Fruit fly (Drosophila melanogaster) whole organism, embryonic: Measurements from ENCODE around the gene CG32295.

Source experiments
- ATbp ChIP-seq: fragments of 200-800 bp; sonication (Bioruptor generic); optimal IDR thresholded peaks from 2 replicates; lab custom pipeline; 2017; ENCODE audit warnings: missing biosample characterization, mild to moderate bottlenecking, missing genetic modification characterization, missing genetic modification reagents
- Atf6 ChIP-seq: fragments of 200-800 bp; sonication (Bioruptor generic); IDR thresholded peaks from 2 replicates; pipeline ENCODE4 v1.3.6; 2022; ENCODE audit warnings: missing biosample characterization, missing genetic modification characterization
- Awh ChIP-seq: fragments of 200-800 bp; sonication (Bioruptor generic); IDR thresholded peaks from 2 replicates; pipeline ENCODE4, ENCODE4 v1.3.6; 2022; ENCODE audit warnings: missing biosample characterization, missing genetic modification characterization
- BEAF-32 ChIP-seq: fragments of 200-800 bp; sonication (Bioruptor generic); optimal IDR thresholded peaks from 3 replicates; lab custom pipeline; 2017; ENCODE audit warnings: missing biosample characterization, missing genetic modification characterization, mild to moderate bottlenecking, moderate library complexity, missing genetic modification reagents
- Bgb ChIP-seq: fragments of 200-800 bp; sonication (Bioruptor generic); IDR thresholded peaks from 2 replicates; pipeline ENCODE4 v1.3.6; 2022; ENCODE audit warnings: missing biosample characterization, missing genetic modification characterization; ENCODE audit not compliant: partially characterized antibody
- Blimp-1 ChIP-seq: fragments of 200-800 bp; sonication (Bioruptor generic); optimal IDR thresholded peaks from 3 replicates; lab custom pipeline; 2018; ENCODE audit warnings: missing biosample characterization, missing genetic modification characterization, mild to moderate bottlenecking, moderate library complexity, missing genetic modification reagents
- CG1024 ChIP-seq: fragments of 200-800 bp; sonication (Bioruptor generic); IDR thresholded peaks from 2 replicates; pipeline ENCODE4 v1.3.6; 2022; ENCODE audit warnings: missing biosample characterization, missing genetic modification characterization
- CG10274 ChIP-seq: fragments of 200-800 bp; sonication (Bioruptor generic); optimal IDR thresholded peaks from 3 replicates; lab custom pipeline; 2017; ENCODE audit warnings: missing biosample characterization, mild to moderate bottlenecking, missing genetic modification characterization
- CG10321 ChIP-seq: fragments of 200-800 bp; sonication (Bioruptor generic); IDR thresholded peaks from 2 replicates; pipeline ENCODE4 v1.3.6; 2022; ENCODE audit warnings: missing biosample characterization, missing genetic modification characterization
- CG11093 ChIP-seq: fragments of 200-800 bp; sonication (Bioruptor generic); IDR thresholded peaks from 3 replicates; pipeline ENCODE4 v1.3.6; 2022; ENCODE audit warnings: missing biosample characterization, missing genetic modification characterization
- CG11247 ChIP-seq: fragments of 200-800 bp; sonication (Bioruptor generic); IDR thresholded peaks from 2 replicates; pipeline ENCODE4 v1.3.6; 2022; ENCODE audit warnings: missing biosample characterization, missing genetic modification characterization
- CG11723 ChIP-seq: fragments of 200-800 bp; sonication (Bioruptor generic); optimal IDR thresholded peaks from 2 replicates; lab custom pipeline; 2017; ENCODE audit warnings: missing biosample characterization, mild to moderate bottlenecking, missing genetic modification characterization
- CG1233 ChIP-seq: fragments of 200-800 bp; sonication (Bioruptor generic); optimal IDR thresholded peaks from 4 replicates; lab custom pipeline; 2018; ENCODE audit warnings: missing biosample characterization, mild to moderate bottlenecking, missing genetic modification characterization
- CG12391 ChIP-seq: fragments of 200-800 bp; sonication (Bioruptor generic); optimal IDR thresholded peaks from 3 replicates; lab custom pipeline; 2018; ENCODE audit warnings: missing biosample characterization, mild to moderate bottlenecking, missing genetic modification characterization, moderate library complexity
- CG13296 ChIP-seq: fragments of 200-800 bp; sonication (Bioruptor generic); optimal IDR thresholded peaks from 3 replicates; lab custom pipeline; 2018; ENCODE audit warnings: missing biosample characterization, mild to moderate bottlenecking, missing genetic modification characterization
- CG15601 ChIP-seq: fragments of 200-800 bp; sonication (Bioruptor generic); optimal IDR thresholded peaks from 3 replicates; lab custom pipeline; 2019; ENCODE audit warnings: missing biosample characterization, mild to moderate bottlenecking, missing genetic modification characterization, moderate library complexity
- CG17802 ChIP-seq: fragments of 200-800 bp; sonication (Bioruptor generic); optimal IDR thresholded peaks from 2 replicates; lab custom pipeline; 2018; ENCODE audit warnings: missing biosample characterization, mild to moderate bottlenecking, missing genetic modification characterization, moderate library complexity
- CG4820 ChIP-seq: fragments of 200-800 bp; sonication (Bioruptor generic); optimal IDR thresholded peaks from 3 replicates; lab custom pipeline; 2016; ENCODE audit warnings: missing biosample characterization, missing genetic modification characterization
- CG5180 ChIP-seq: fragments of 200-800 bp; sonication (Bioruptor generic); optimal IDR thresholded peaks from 3 replicates; lab custom pipeline; 2017; ENCODE audit warnings: missing biosample characterization, missing genetic modification characterization, mild to moderate bottlenecking, moderate library complexity, missing genetic modification reagents
- CG7372 ChIP-seq: fragments of 200-800 bp; sonication (Bioruptor generic); IDR thresholded peaks from 2 replicates; pipeline ENCODE4 v1.3.6; 2022; ENCODE audit warnings: missing biosample characterization, missing genetic modification characterization
- CG7987 ChIP-seq: fragments of 200-800 bp; sonication (Bioruptor generic); optimal IDR thresholded peaks from 2 replicates; lab custom pipeline; 2018; ENCODE audit warnings: missing biosample characterization, mild to moderate bottlenecking, missing genetic modification characterization, moderate library complexity
- CG8478 ChIP-seq: fragments of >200 bp; optimal IDR thresholded peaks from 2 replicates; lab custom pipeline; 2018
- CG9817 ChIP-seq: fragments of 200-800 bp; sonication (Bioruptor generic); optimal IDR thresholded peaks from 2 replicates; lab custom pipeline; 2018; ENCODE audit warnings: missing biosample characterization, mild to moderate bottlenecking, missing genetic modification characterization, moderate library complexity
- CTCF ChIP-seq: fragments of 200-800 bp; sonication (Bioruptor generic); optimal IDR thresholded peaks from 2 replicates; lab custom pipeline; 2017; ENCODE audit warnings: missing biosample characterization, mild to moderate bottlenecking, missing genetic modification characterization, moderate library complexity
- Elba2 ChIP-seq: fragments of 200-800 bp; sonication (Bioruptor generic); optimal IDR thresholded peaks from 3 replicates; lab custom pipeline; 2016; ENCODE audit warnings: missing biosample characterization, missing genetic modification characterization
- HHEX ChIP-seq: fragments of 200-800 bp; sonication (Bioruptor generic); optimal IDR thresholded peaks from 3 replicates; lab custom pipeline; 2017; ENCODE audit warnings: missing biosample characterization, mild to moderate bottlenecking, missing genetic modification characterization, missing genetic modification reagents
- HLH4C ChIP-seq: fragments of 200-800 bp; sonication (Bioruptor generic); IDR thresholded peaks from 3 replicates; pipeline ENCODE4 v1.3.6; 2022; ENCODE audit warnings: missing biosample characterization, missing genetic modification characterization; ENCODE audit not compliant: partially characterized antibody
- Hmx ChIP-seq: fragments of 200-800 bp; sonication (Bioruptor generic); optimal IDR thresholded peaks from 2 replicates; lab custom pipeline; 2016; ENCODE audit warnings: missing biosample characterization, missing genetic modification characterization
- Pdp1 ChIP-seq, 2 experiments: fragments of 200-800 bp; sonication (Bioruptor generic); optimal IDR thresholded peaks; 3 replicates each; lab custom pipeline; 2016; ENCODE audit warnings: missing biosample characterization in 2 of 2, missing genetic modification characterization in 2 of 2, mild to moderate bottlenecking in 1 of 2, moderate library complexity in 1 of 2
- Trl ChIP-seq, 3 experiments: fragments of >200 bp in 2 of 3; fragments of 200-800 bp in 1 of 3; sonication (Bioruptor generic) in 1 of 3; optimal IDR thresholded peaks; 2 replicates in 1 of 3; 3 replicates in 2 of 3; lab custom pipeline; 2016 to 2017; ENCODE audit warnings: missing biosample characterization in 1 of 3, missing genetic modification characterization in 1 of 3
- ac ChIP-seq: fragments of 200-800 bp; sonication (Bioruptor generic); optimal IDR thresholded peaks from 3 replicates; lab custom pipeline; 2017; ENCODE audit warnings: missing biosample characterization, mild to moderate bottlenecking, missing genetic modification characterization
- ap ChIP-seq: fragments of 200-800 bp; sonication (Bioruptor generic); IDR thresholded peaks from 2 replicates; pipeline ENCODE4 v1.3.6; 2022; ENCODE audit warnings: missing biosample characterization, missing genetic modification characterization
- bbx ChIP-seq: fragments of 200-800 bp; sonication (Bioruptor generic); IDR thresholded peaks from 2 replicates; pipeline ENCODE4 v1.3.6; 2022; ENCODE audit warnings: missing biosample characterization, missing genetic modification characterization; ENCODE audit not compliant: partially characterized antibody
- br ChIP-seq: fragments of >200 bp; optimal IDR thresholded peaks from 2 replicates; lab custom pipeline; 2017
- danr ChIP-seq: fragments of 200-800 bp; sonication (Bioruptor generic); IDR thresholded peaks from 2 replicates; pipeline ENCODE4 v1.3.6; 2022; ENCODE audit warnings: missing biosample characterization, missing genetic modification characterization
- fd96Cb ChIP-seq: fragments of 200-800 bp; sonication (Bioruptor generic); optimal IDR thresholded peaks from 2 replicates; lab custom pipeline; 2018; ENCODE audit warnings: missing biosample characterization, mild to moderate bottlenecking, missing genetic modification characterization, moderate library complexity
- fru ChIP-seq: fragments of >200 bp; optimal IDR thresholded peaks from 2 replicates; lab custom pipeline; 2017
- grn ChIP-seq: fragments of 200-800 bp; sonication (Bioruptor generic); optimal IDR thresholded peaks from 3 replicates; lab custom pipeline; 2017; ENCODE audit warnings: missing biosample characterization, missing genetic modification characterization
- hkb ChIP-seq, 2 experiments: fragments of 200-800 bp in 1 of 2; fragments of >200 bp in 1 of 2; sonication (Bioruptor generic) in 1 of 2; IDR thresholded peaks in 1 of 2; optimal IDR thresholded peaks in 1 of 2; 2 replicates each; pipeline versions ENCODE4 v1.3.6 to Lab custom; 2017 to 2022; ENCODE audit warnings: missing biosample characterization in 1 of 2, missing genetic modification characterization in 1 of 2
- ind ChIP-seq: fragments of 200-800 bp; sonication (Bioruptor generic); optimal IDR thresholded peaks from 3 replicates; lab custom pipeline; 2016; ENCODE audit warnings: missing biosample characterization, missing genetic modification characterization
- inv ChIP-seq: fragments of 200-800 bp; sonication (Bioruptor generic); IDR thresholded peaks from 2 replicates; pipeline ENCODE4 v1.3.6; 2022; ENCODE audit warnings: missing biosample characterization, missing genetic modification characterization; ENCODE audit not compliant: partially characterized antibody
- jigr1 ChIP-seq: fragments of 200-800 bp; sonication (Bioruptor generic); IDR thresholded peaks from 3 replicates; pipeline ENCODE4 v1.3.6; 2022; ENCODE audit warnings: missing biosample characterization, missing genetic modification characterization
- nmo ChIP-seq: fragments of 200-800 bp; sonication (Bioruptor generic); optimal IDR thresholded peaks from 2 replicates; lab custom pipeline; 2018; ENCODE audit warnings: missing biosample characterization, mild to moderate bottlenecking, missing genetic modification characterization, moderate library complexity
- org-1 ChIP-seq: fragments of 200-800 bp; sonication (Bioruptor generic); optimal IDR thresholded peaks from 2 replicates; lab custom pipeline; 2017; ENCODE audit warnings: missing biosample characterization, missing genetic modification characterization
- pb ChIP-seq: fragments of 200-800 bp; sonication (Bioruptor generic); optimal IDR thresholded peaks from 3 replicates; lab custom pipeline; 2016; ENCODE audit warnings: missing biosample characterization, missing genetic modification characterization
- repo ChIP-seq: fragments of 200-800 bp; sonication (Bioruptor generic); optimal IDR thresholded peaks from 2 replicates; lab custom pipeline; 2016; ENCODE audit warnings: missing biosample characterization, missing genetic modification characterization
- shn ChIP-seq: fragments of 200-800 bp; sonication (Bioruptor generic); optimal IDR thresholded peaks from 3 replicates; lab custom pipeline; 2016; ENCODE audit warnings: missing biosample characterization, missing genetic modification characterization
- sima ChIP-seq: fragments of 200-800 bp; sonication (Bioruptor generic); optimal IDR thresholded peaks from 2 replicates; lab custom pipeline; 2016; ENCODE audit warnings: missing biosample characterization, missing genetic modification characterization
- sr ChIP-seq: fragments of 200-800 bp; sonication (Bioruptor generic); IDR thresholded peaks from 3 replicates; pipeline ENCODE4 v1.3.6; 2022; ENCODE audit warnings: missing biosample characterization, missing genetic modification characterization
- tin ChIP-seq: fragments of 200-800 bp; sonication (Bioruptor generic); optimal IDR thresholded peaks from 3 replicates; lab custom pipeline; 2016; ENCODE audit warnings: missing biosample characterization, missing genetic modification characterization
- wdn ChIP-seq: fragments of 200-800 bp; sonication (Bioruptor generic); IDR thresholded peaks from 2 replicates; pipeline ENCODE4 v1.3.6; 2022; ENCODE audit warnings: missing biosample characterization, missing genetic modification characterization

CG32295 gene

DNA sequence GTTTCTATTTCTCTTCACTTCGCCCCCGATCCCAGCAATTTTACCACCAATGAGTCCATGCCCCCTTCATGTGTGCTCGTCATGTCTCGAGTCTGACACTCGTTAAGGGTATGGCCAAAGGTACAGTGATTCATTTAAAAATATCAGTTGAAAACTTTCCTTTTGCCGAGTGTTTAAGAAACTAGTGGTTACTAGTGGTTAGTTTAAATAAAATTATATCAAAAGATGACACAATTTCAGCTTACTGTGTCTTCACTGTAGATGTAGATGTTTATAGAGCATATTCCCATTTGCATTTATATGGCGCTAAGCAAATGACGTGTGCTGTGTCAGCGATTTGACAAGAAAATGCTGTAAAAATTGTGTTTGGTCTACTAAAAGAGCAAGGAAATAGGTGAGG, 5.6 kb upstream of the CG32295 start (continued):
- no peak for TF ChIP-seq CG11723
- TF ChIP-seq fd96Cb (tag; lab: Kevin White, UChicago), result peak; percentile 45
- no peak for TF ChIP-seq HLH4C
- no peak for TF ChIP-seq wdn (GFP tag; lab: Robert Waterston, UW)
- TF ChIP-seq pb (GFP tag; lab: Kevin White, UChicago), result no peak
- TF ChIP-seq ac, result no peak
- peak; percentile 44; the same call in 1 of the 3 replicates for TF ChIP-seq jigr1 (GFP tag; lab: Robert Waterston, UW)
- TF ChIP-seq org-1 (GFP tag; lab: Kevin White, UChicago), result no peak
- TF ChIP-seq CG13296 (GFP tag; lab: Kevin White, UChicago), result no peak
- no peak for TF ChIP-seq CG8478 (lab: Kevin White, UChicago)
- TF ChIP-seq hkb (optimal IDR thresholded peaks at IDR 0.05; lab: Kevin White, UChicago), result no peak
- peak; percentile 63 for TF ChIP-seq hkb (GFP tag; IDR thresholded peaks at IDR 0.05; lab: Robert Waterston, UW)
- TF ChIP-seq CG1024, result peak; percentile 62
- no peak for TF ChIP-seq br (lab: Kevin White, UChicago)
- no peak for TF ChIP-seq CG5180
- no peak for TF ChIP-seq fru (lab: Kevin White, UChicago)
- no peak for TF ChIP-seq grn (GFP tag; lab: Kevin White, UChicago)
- peak; percentile 31 for TF ChIP-seq CG7987 (GFP tag; lab: Kevin White, UChicago)
- TF ChIP-seq bbx, result no peak
- TF ChIP-seq shn (GFP tag; lab: Kevin White, UChicago), result no peak
- no peak; the same call in 1 of the 2 replicates for TF ChIP-seq CG10321 (GFP tag; lab: Robert Waterston, UW)
- peak; percentile 10 for TF ChIP-seq CG12391 (tag; lab: Kevin White, UChicago)
- no peak for TF ChIP-seq inv (GFP tag; lab: Robert Waterston, UW)
- peak; percentile 22 for TF ChIP-seq ind (GFP tag; lab: Kevin White, UChicago)
- peak; percentile 2 to 29 for TF ChIP-seq Pdp1 (GFP tag; optimal IDR thresholded peaks at IDR 0.05; lab: Kevin White, UChicago)
- no peak for TF ChIP-seq danr (GFP tag; lab: Robert Waterston, UW)
- TF ChIP-seq ATbp (GFP tag; lab: Kevin White, UChicago), result peak; percentile 30
- no peak for TF ChIP-seq repo
- peak; percentile 34; the same call in 2 of the 3 replicates for TF ChIP-seq CG11093 (GFP tag; lab: Robert Waterston, UW)
- TF ChIP-seq Elba2 (GFP tag; lab: Kevin White, UChicago), result no peak
- TF ChIP-seq tin, result no peak
- no peak for TF ChIP-seq Hmx (GFP tag; lab: Kevin White, UChicago)
- peak; percentile 50 for TF ChIP-seq CG11247 (GFP tag; lab: Robert Waterston, UW)
- peak; percentile 30; the same call in 1 of the 2 replicates for TF ChIP-seq Atf6 (GFP tag; lab: Robert Waterston, UW)
- TF ChIP-seq CG1233 (GFP tag; lab: Kevin White, UChicago), result no peak
- no peak for TF ChIP-seq Awh
- TF ChIP-seq sima (GFP tag; lab: Kevin White, UChicago), result no peak
- no peak for TF ChIP-seq CG15601 (tag; lab: Kevin White, UChicago)
- TF ChIP-seq CG9817 (tag; lab: Kevin White, UChicago), result peak; percentile 23
- TF ChIP-seq ap (GFP tag; lab: Robert Waterston, UW), result peak; percentile 49; the same call in 1 of the 2 replicates
- no peak for TF ChIP-seq CTCF (GFP tag; lab: Kevin White, UChicago)
- TF ChIP-seq nmo (GFP tag; lab: Kevin White, UChicago), result peak; percentile 14
- peak; percentile 40 for TF ChIP-seq Blimp-1 (GFP tag; lab: Kevin White, UChicago)
- peak; percentile 13 for TF ChIP-seq HHEX (GFP tag; lab: Kevin White, UChicago)
- no peak for TF ChIP-seq CG4820 (GFP tag; lab: Kevin White, UChicago)
- no peak for TF ChIP-seq CG10274 (GFP tag; lab: Kevin White, UChicago)
- TF ChIP-seq sr (GFP tag; lab: Robert Waterston, UW), result peak; percentile 9; the same call in 1 of the 3 replicates
- TF ChIP-seq BEAF-32 (GFP tag; lab: Kevin White, UChicago), result no peak
- TF ChIP-seq CG7372 (GFP tag; lab: Robert Waterston, UW), result no peak; the same call in 1 of the 2 replicates
- no peak for TF ChIP-seq Bgb (GFP tag; lab: Robert Waterston, UW)
- no peak for TF ChIP-seq Trl (optimal IDR thresholded peaks at IDR 0.05; lab: Kevin White, UChicago)
- no peak for TF ChIP-seq Trl (GFP tag; optimal IDR thresholded peaks at IDR 0.05; lab: Kevin White, UChicago)
- TF ChIP-seq CG17802 (tag; lab: Kevin White, UChicago), result peak; percentile 34
